Worm (Caenorhabditis elegans) whole organism, L1 larva: Measurements from ENCODE around the gene txt-17.
"Not testable (repeated sequence)": the region's sequence is repeated elsewhere in the genome, so short reads cannot be mapped to it uniquely, and the experiment has no call there.

Source experiments
- C04F5.9 ChIP-seq: sonication (generic microtip); optimal IDR thresholded peaks from 2 replicates; lab custom pipeline; 2016; ENCODE audit warnings: missing genetic modification characterization, missing compliant biosample characterization
- C34B4.2 ChIP-seq: sonication (generic microtip); optimal IDR thresholded peaks from 2 replicates; lab custom pipeline; 2017; ENCODE audit warnings: mild to moderate bottlenecking, missing genetic modification characterization, missing compliant biosample characterization
- F16B12.6 ChIP-seq: fragments of 150-350 bp; optimal IDR thresholded peaks from 2 replicates; lab custom pipeline; 2014; ENCODE audit warnings: missing biosample characterization, missing genetic modification characterization
- Y116A8C.19 ChIP-seq: sonication (generic microtip); optimal IDR thresholded peaks from 2 replicates; lab custom pipeline; 2016; ENCODE audit warnings: missing compliant biosample characterization, missing genetic modification characterization, borderline replicate concordance
- aha-1 ChIP-seq: fragments of 150-350 bp; optimal IDR thresholded peaks from 2 replicates; lab custom pipeline; 2014; ENCODE audit warnings: missing biosample characterization, missing genetic modification characterization
- ceh-88 ChIP-seq: fragments of 200-800 bp; sonication (Bioruptor generic); IDR thresholded peaks from 2 replicates; pipeline ENCODE4 v1.3.6; 2022; ENCODE audit warnings: missing genetic modification characterization, missing compliant biosample characterization
- dpl-1 ChIP-seq, 3 experiments: fragments of 150-350 bp in 2 of 3; sonication (generic microtip) in 1 of 3; optimal IDR thresholded peaks; 2 replicates each; lab custom pipeline; 2014 to 2017; ENCODE audit warnings: missing biosample characterization in 3 of 3, missing genetic modification characterization in 3 of 3, missing genetic modification reagents in 3 of 3
- efl-1 ChIP-seq, 4 experiments: fragments of 150-350 bp; optimal IDR thresholded peaks in 3 of 4; peaks in 1 of 4; 1 replicate in 1 of 4; 2 replicates in 3 of 4; lab custom pipeline; 2014; ENCODE audit warnings: missing biosample characterization in 2 of 4, missing genetic modification characterization in 2 of 4, missing genetic modification reagents in 2 of 4
- egl-13 ChIP-seq: sonication (generic microtip); optimal IDR thresholded peaks from 2 replicates; lab custom pipeline; 2016; ENCODE audit warnings: missing genotype, missing genetic modification reagents, missing genetic modification characterization, missing compliant biosample characterization
- egl-27 ChIP-seq, 2 experiments: fragments of 150-350 bp in 1 of 2; sonication (generic microtip); optimal IDR thresholded peaks; 3 replicates each; lab custom pipeline; 2017 to 2018; ENCODE audit warnings: missing biosample characterization in 2 of 2, missing genetic modification characterization in 2 of 2, missing genetic modification reagents in 2 of 2
- elt-2 ChIP-seq: sonication (generic microtip); optimal IDR thresholded peaks from 2 replicates; lab custom pipeline; 2016; ENCODE audit warnings: missing genetic modification characterization, mild to moderate bottlenecking, inconsistent platforms, missing compliant biosample characterization, missing genetic modification reagents
- elt-3 ChIP-seq, 6 experiments: fragments of 150-350 bp in 1 of 6; sonication (generic microtip); optimal IDR thresholded peaks; 2 replicates each; lab custom pipeline; 2017 to 2018; ENCODE audit warnings: missing biosample characterization in 6 of 6, missing genetic modification characterization in 6 of 6, inconsistent platforms in 1 of 6
- ets-5 ChIP-seq: fragments of 200-800 bp; sonication (Bioruptor generic); IDR thresholded peaks from 2 replicates; pipeline ENCODE4 v1.3.6; 2022; ENCODE audit warnings: missing genetic modification characterization, missing compliant biosample characterization
- fkh-10 ChIP-seq: sonication (generic microtip); optimal IDR thresholded peaks from 2 replicates; lab custom pipeline; 2017; ENCODE audit warnings: missing biosample characterization, missing genetic modification reagents, missing genetic modification characterization
- grh-1 ChIP-seq: fragments of 200-800 bp; sonication (Bioruptor generic); IDR thresholded peaks from 2 replicates; pipeline ENCODE4 v1.3.6; 2022; ENCODE audit warnings: missing genetic modification reagents, missing genetic modification characterization, missing compliant biosample characterization
- jun-1 ChIP-seq: fragments of 150-350 bp; optimal IDR thresholded peaks from 2 replicates; lab custom pipeline; 2014; ENCODE audit warnings: missing biosample characterization, missing genetic modification reagents, missing genetic modification characterization
- lin-39 ChIP-seq: fragments of 150-350 bp; optimal IDR thresholded peaks from 2 replicates; lab custom pipeline; 2014; ENCODE audit warnings: missing biosample characterization, missing genetic modification reagents, missing genetic modification characterization
- lir-3 ChIP-seq: sonication (generic microtip); optimal IDR thresholded peaks from 2 replicates; lab custom pipeline; 2016; ENCODE audit warnings: mild to moderate bottlenecking, missing genetic modification characterization, moderate library complexity, missing compliant biosample characterization; ENCODE audit not compliant: poor library complexity
- lsy-2 ChIP-seq, 2 experiments: fragments of 150-350 bp; optimal IDR thresholded peaks; 2 replicates each; lab custom pipeline; 2014; ENCODE audit warnings: missing biosample characterization in 2 of 2, missing genetic modification characterization in 2 of 2
- mdl-1 ChIP-seq, 2 experiments: fragments of 150-350 bp; optimal IDR thresholded peaks; 2 replicates each; lab custom pipeline; 2014 to 2017; ENCODE audit warnings: missing biosample characterization in 2 of 2, missing genetic modification characterization in 2 of 2, inconsistent platforms in 1 of 2
- mep-1 ChIP-seq: fragments of 150-350 bp; optimal IDR thresholded peaks from 2 replicates; lab custom pipeline; 2014; ENCODE audit warnings: missing biosample characterization, missing genetic modification characterization
- nhr-19 ChIP-seq: fragments of 200-800 bp; sonication (Bioruptor generic); conservative IDR thresholded peaks from 2 replicates; pipeline ENCODE4 v1.3.6; 2022; ENCODE audit warnings: missing genetic modification characterization, missing compliant biosample characterization
- nhr-28 ChIP-seq: fragments of 150-350 bp; optimal IDR thresholded peaks from 2 replicates; lab custom pipeline; 2014; ENCODE audit warnings: missing biosample characterization, missing genetic modification characterization
- nhr-85 ChIP-seq: sonication (generic microtip); peaks from one replicate; lab custom pipeline; 2016; ENCODE audit warnings: missing genetic modification characterization, inconsistent platforms, missing compliant biosample characterization
- pag-3 ChIP-seq: sonication (generic microtip); optimal IDR thresholded peaks from 2 replicates; lab custom pipeline; 2017; ENCODE audit warnings: missing genetic modification characterization, mild to moderate bottlenecking, missing compliant biosample characterization, antibody characterized with exemption, borderline replicate concordance; ENCODE audit not compliant: insufficient read depth
- pax-3 ChIP-seq: fragments of 200-800 bp; sonication (Bioruptor generic); optimal IDR thresholded peaks from 2 replicates; lab custom pipeline; 2018; ENCODE audit warnings: mild to moderate bottlenecking, missing genetic modification characterization, moderate library complexity, missing compliant biosample characterization
- pqm-1 ChIP-seq: sonication (generic microtip); optimal IDR thresholded peaks from 3 replicates; lab custom pipeline; 2017; ENCODE audit warnings: missing biosample characterization, missing genetic modification characterization
- swsn-7 ChIP-seq: sonication (generic microtip); optimal IDR thresholded peaks from 2 replicates; lab custom pipeline; 2016; ENCODE audit warnings: missing genetic modification characterization, missing compliant biosample characterization
- vab-15 ChIP-seq: sonication (generic microtip); optimal IDR thresholded peaks from 2 replicates; lab custom pipeline; 2017; ENCODE audit warnings: missing genotype, mild to moderate bottlenecking, missing genetic modification characterization, missing compliant biosample characterization
- xbp-1 ChIP-seq: sonication (generic microtip); optimal IDR thresholded peaks from 2 replicates; lab custom pipeline; 2016; ENCODE audit warnings: missing genetic modification characterization, missing compliant biosample characterization
- zip-4 ChIP-seq: fragments of 200-800 bp; sonication (Bioruptor generic); optimal IDR thresholded peaks from 2 replicates; lab custom pipeline; 2018; ENCODE audit warnings: mild to moderate bottlenecking, missing genetic modification characterization, moderate library complexity, missing compliant biosample characterization

The txt-17 gene

ce11 chrV:7060396-7060795 lies 7.4 kb upstream of the txt-17 start, which contains the start of the genes Y57E12AL.6 and Y57E12AL.1 (continued):
- TF ChIP-seq ets-5 (GFP tag; lab: Robert Waterston, UW) = no peak
- peak; percentile 41 for TF ChIP-seq lir-3 (tag; lab: Kevin White, UChicago)
- peak; percentile 25 for TF ChIP-seq jun-1 (tag; lab: Kevin White, UChicago)
- no peak for TF ChIP-seq Y116A8C.19 (tag; lab: Kevin White, UChicago)

- TF ChIP-seq nhr-85 (tag; lab: Kevin White, UChicago) = peak; percentile 5
- TF ChIP-seq aha-1 (tag; lab: Kevin White, UChicago) = no peak
- no peak for TF ChIP-seq nhr-19 (GFP tag; lab: Robert Waterston, UW)
- no peak for TF ChIP-seq C04F5.9 (tag; lab: Kevin White, UChicago)
These were observed 6.3 kb upstream of the txt-17 start, which contains the start of gene mdt-6 for ce11 chrV:7059350-7059749. Gene mdt-6 (minus strand): TSS chrV:7059624.

ce11 chrV:7057795-7058194 lies 4.8 kb upstream of the txt-17 start, which contains the start of gene Y57E12AL.2:
Gene Y57E12AL.2 (plus strand): TSS chrV:7058095.
- TF ChIP-seq elt-3 (tag; optimal IDR thresholded peaks at IDR 0.05; lab: Kevin White, UChicago); egl-13 (tag; lab: Kevin White, UChicago); pax-3 (tag; lab: Kevin White, UChicago): not testable (repeated sequence)

- no peak for TF ChIP-seq zip-4 (GFP tag; lab: Kevin White, UChicago)
- TF ChIP-seq egl-27 (tag; optimal IDR thresholded peaks at IDR 0.05; lab: Kevin White, UChicago) = no peak
- TF ChIP-seq lin-39 (tag; lab: Kevin White, UChicago) = no peak
- no peak for TF ChIP-seq mdl-1 (tag; optimal IDR thresholded peaks at IDR 0.05; lab: Kevin White, UChicago)
- TF ChIP-seq swsn-7 = no peak
- no peak for TF ChIP-seq dpl-1 (GFP tag; optimal IDR thresholded peaks at IDR 0.05; lab: Kevin White, UChicago)
- no peak for TF ChIP-seq mep-1 (tag; lab: Kevin White, UChicago)
- TF ChIP-seq pag-3 (tag; lab: Kevin White, UChicago) = no peak
- TF ChIP-seq fkh-10 (GFP tag; lab: Kevin White, UChicago) = no peak
- no peak for TF ChIP-seq grh-1 (GFP tag; lab: Robert Waterston, UW)
- TF ChIP-seq elt-2 (tag; lab: Kevin White, UChicago) = no peak
- TF ChIP-seq pqm-1 = no peak
- no peak for TF ChIP-seq nhr-28 (tag; lab: Kevin White, UChicago)
- TF ChIP-seq, all 84 proteins: peak for 0
These were observed 1.6 kb upstream of the txt-17 start, which contains the start of gene spig-8 for ce11 chrV:7054598-7054997. Gene spig-8 (plus strand): TSS chrV:7054898.

ce11 chrV:7051133-7051765 lies 1.8 kb downstream of the txt-17 start, which contains the start of the genes tofu-2 and spig-1:
Gene tofu-2 (minus strand): TSS chrV:7051248.
Gene spig-1 (plus strand): TSS chrV:7051715.
- no peak for TF ChIP-seq F16B12.6 (tag; lab: Kevin White, UChicago)
- TF ChIP-seq efl-1 (optimal IDR thresholded peaks at IDR 0.05; lab: Kevin White, UChicago) = peak in 1 of 2 experiments; percentile 59
- peak; percentile 6 to 44 for TF ChIP-seq efl-1 (GFP tag; optimal IDR thresholded peaks at IDR 0.05 in 1 of 2; lab: Kevin White, UChicago)

- TF ChIP-seq vab-15 (tag; lab: Kevin White, UChicago) (no peak), ceh-88 (GFP tag; lab: Robert Waterston, UW) (no peak), lsy-2 (tag; optimal IDR thresholded peaks at IDR 0.05; lab: Kevin White, UChicago) (no peak), C34B4.2 (tag; lab: Kevin White, UChicago) (no peak), grh-1 (GFP tag; lab: Robert Waterston, UW) (no peak), Y116A8C.19 (tag; lab: Kevin White, UChicago) (no peak), xbp-1 (tag; lab: Kevin White, UChicago) (no peak)
These were observed 2.8 kb downstream of the txt-17 start for ce11 chrV:7050153-7050552.
